Fruit fly (Drosophila melanogaster): Measurements from ENCODE around the gene CG17475.
A peak's percentile ranks its signal among the peaks of the same experiment; 100 is the strongest.

CG17475 gene

DNA sequence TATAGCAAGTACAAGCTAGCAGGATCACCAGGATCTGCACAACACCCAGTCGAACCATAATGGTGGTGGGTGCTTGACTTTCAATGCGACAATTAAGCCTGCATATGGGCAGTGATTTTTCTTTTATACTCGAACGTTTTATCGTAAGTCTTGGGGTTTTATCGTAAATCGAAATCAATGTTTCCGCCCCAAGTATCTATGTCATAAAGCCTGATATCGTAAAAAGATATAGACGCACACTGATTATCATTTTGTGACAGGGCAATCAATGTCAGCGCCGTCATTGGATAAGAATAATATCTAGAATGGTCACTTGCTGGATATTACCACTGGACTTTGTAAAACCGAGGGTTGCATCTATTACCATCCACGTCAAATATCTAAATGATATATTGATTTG, at the start of gene CG17475:
TSS of gene CG17475 (minus strand) at position 101 of the 400 bp plus-strand sequence.
- no peak for TF ChIP-seq dsf (GFP tag; optimal IDR thresholded peaks at IDR 0.05; ENCODE audit: borderline replicate concordance)
- TF ChIP-seq fru (GFP tag; optimal IDR thresholded peaks at IDR 0.05), result no peak
- TF ChIP-seq CG32264 (GFP tag; optimal IDR thresholded peaks at IDR 0.05), result no peak
- no peak for TF ChIP-seq woc (GFP tag; optimal IDR thresholded peaks at IDR 0.05)

DNA sequence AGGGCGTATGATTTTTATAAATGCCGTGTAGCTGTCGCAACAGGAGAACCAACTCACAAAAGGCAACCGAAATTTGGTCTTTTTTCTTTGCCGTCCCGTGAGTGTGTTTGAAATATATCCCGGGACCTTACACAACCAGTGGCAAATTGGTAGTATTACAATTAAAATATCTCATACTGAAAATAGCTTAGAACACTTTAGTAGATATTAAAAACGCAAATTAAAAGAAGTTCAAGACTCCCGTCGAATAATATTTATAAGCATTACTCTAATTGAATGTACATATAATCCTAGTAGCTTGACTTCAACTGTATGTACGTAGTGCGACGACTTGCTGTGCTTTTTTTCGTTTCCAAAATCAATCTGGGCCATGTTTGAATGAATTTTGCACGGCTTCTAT, 47.9 kb upstream of the CG17475 start:
- no peak for TF ChIP-seq Jra (GFP tag; optimal IDR thresholded peaks at IDR 0.05)
- no peak for TF ChIP-seq usp (GFP tag; optimal IDR thresholded peaks at IDR 0.05)
- no peak for TF ChIP-seq CG9705 (GFP tag; optimal IDR thresholded peaks at IDR 0.05)
- TF ChIP-seq tai (GFP tag; optimal IDR thresholded peaks at IDR 0.05), result no peak
- no peak for TF ChIP-seq rgr (GFP tag; optimal IDR thresholded peaks at IDR 0.05)
- TF ChIP-seq sage (GFP tag; optimal IDR thresholded peaks at IDR 0.05), result no peak
- no peak for TF ChIP-seq sv (GFP tag; optimal IDR thresholded peaks at IDR 0.05)
- no peak for TF ChIP-seq h (GFP tag; optimal IDR thresholded peaks at IDR 0.05)
- no peak for TF ChIP-seq Abd-B (GFP tag; optimal IDR thresholded peaks at IDR 0.05)
- TF ChIP-seq N (GFP tag; optimal IDR thresholded peaks at IDR 0.05), result no peak
- TF ChIP-seq HLH106 (tag; optimal IDR thresholded peaks at IDR 0.05), result no peak
- no peak for TF ChIP-seq lola (GFP tag; optimal IDR thresholded peaks at IDR 0.05)
- no peak for TF ChIP-seq Rel (GFP tag; optimal IDR thresholded peaks at IDR 0.05)
- no peak for TF ChIP-seq Rel (tag; optimal IDR thresholded peaks at IDR 0.05)
- no peak for TF ChIP-seq Hnf4 (GFP tag; optimal IDR thresholded peaks at IDR 0.05)
- no peak for TF ChIP-seq pan (optimal IDR thresholded peaks at IDR 0.05)
- TF ChIP-seq Hr83 (GFP tag; optimal IDR thresholded peaks at IDR 0.05; ENCODE audit: poor library complexity, severe bottlenecking), result no peak
- TF ChIP-seq dmrt93B (GFP tag; optimal IDR thresholded peaks at IDR 0.05), result no peak
- no peak for TF ChIP-seq Vsx2 (GFP tag; optimal IDR thresholded peaks at IDR 0.05; ENCODE audit: partially characterized antibody)

DNA sequence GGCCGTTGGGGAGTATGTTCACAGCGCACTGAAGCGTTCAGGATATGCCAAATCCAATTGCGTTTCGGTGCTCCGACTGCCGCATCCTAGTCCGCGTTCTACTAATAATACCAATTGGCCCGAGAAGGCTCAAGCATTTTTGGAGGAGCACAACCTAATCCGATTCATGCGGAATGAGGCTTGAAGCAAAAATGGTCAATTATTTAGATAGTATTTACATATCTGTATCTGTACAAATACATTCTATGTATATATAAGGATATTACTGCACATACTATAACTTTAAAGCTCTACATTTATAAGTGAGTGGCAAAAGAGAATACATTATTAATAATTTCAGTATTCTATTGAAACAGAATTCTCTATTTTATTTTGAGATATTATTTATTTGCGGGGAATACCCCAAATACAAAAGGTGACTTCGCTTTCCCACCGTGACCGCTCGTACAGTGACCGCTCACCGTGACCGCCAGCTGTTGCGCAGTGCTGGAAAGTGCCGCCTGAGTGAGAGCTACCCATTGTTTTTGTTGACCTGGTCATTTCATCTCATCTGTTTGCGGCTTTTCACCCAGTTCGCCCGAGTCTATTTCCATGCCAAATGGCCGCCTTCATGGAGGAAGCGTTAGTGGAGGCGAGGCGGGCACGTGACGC, 21.3 kb upstream of the CG17475 start, which contains the start of gene CG5292:
TSS of gene CG5292 (plus strand) at position 486 of the 651 bp plus-strand sequence.
- TF ChIP-seq CG9705 (GFP tag; optimal IDR thresholded peaks at IDR 0.05), result no peak
- peak; percentile 56 for TF ChIP-seq fru (GFP tag; optimal IDR thresholded peaks at IDR 0.05)
- TF ChIP-seq sage (GFP tag; optimal IDR thresholded peaks at IDR 0.05), result no peak
- TF ChIP-seq Sp1 (GFP tag; optimal IDR thresholded peaks at IDR 0.05), result peak; percentile 61
- TF ChIP-seq pan (optimal IDR thresholded peaks at IDR 0.05), result no peak
- peak; percentile 67 for TF ChIP-seq sv (GFP tag; optimal IDR thresholded peaks at IDR 0.05)
- TF ChIP-seq Mio (GFP tag; optimal IDR thresholded peaks at IDR 0.05), result no peak
- TF ChIP-seq foxo (GFP tag; optimal IDR thresholded peaks at IDR 0.05), result peak in 1 of 2 experiments; percentile 72
- no peak for TF ChIP-seq Dfd (GFP tag; optimal IDR thresholded peaks at IDR 0.05)
- TF ChIP-seq N (GFP tag; optimal IDR thresholded peaks at IDR 0.05), result no peak
- TF ChIP-seq Jra (GFP tag; optimal IDR thresholded peaks at IDR 0.05), result peak; percentile 26
- peak; percentile 34 for TF ChIP-seq psq (GFP tag; optimal IDR thresholded peaks at IDR 0.05)
- TF ChIP-seq rgr (GFP tag; optimal IDR thresholded peaks at IDR 0.05), result peak; percentile 79
- TF ChIP-seq ey (GFP tag; optimal IDR thresholded peaks at IDR 0.05), result peak; percentile 53
- TF ChIP-seq lola (GFP tag; optimal IDR thresholded peaks at IDR 0.05), result no peak
- TF ChIP-seq tai (GFP tag; optimal IDR thresholded peaks at IDR 0.05), result no peak
- no peak for TF ChIP-seq Rel (GFP tag; optimal IDR thresholded peaks at IDR 0.05)
- peak; percentile 96 for TF ChIP-seq Rel (tag; optimal IDR thresholded peaks at IDR 0.05)
- no peak for TF ChIP-seq jim (GFP tag; optimal IDR thresholded peaks at IDR 0.05)
- TF ChIP-seq dsf (GFP tag; optimal IDR thresholded peaks at IDR 0.05; ENCODE audit: borderline replicate concordance), result no peak
- no peak for TF ChIP-seq Dif (GFP tag; optimal IDR thresholded peaks at IDR 0.05; ENCODE audit: partially characterized antibody)
- TF ChIP-seq br (GFP tag; optimal IDR thresholded peaks at IDR 0.05), result peak; percentile 55
- peak; percentile 57 for TF ChIP-seq HLH106 (tag; optimal IDR thresholded peaks at IDR 0.05)
- TF ChIP-seq dmrt93B (GFP tag; optimal IDR thresholded peaks at IDR 0.05), result no peak
- TF ChIP-seq CrebA (GFP tag; optimal IDR thresholded peaks at IDR 0.05; ENCODE audit: borderline replicate concordance), result no peak
- TF ChIP-seq usp (GFP tag; optimal IDR thresholded peaks at IDR 0.05), result no peak
- no peak for TF ChIP-seq Vsx2 (GFP tag; optimal IDR thresholded peaks at IDR 0.05; ENCODE audit: partially characterized antibody)
- peak; percentile 54 for TF ChIP-seq OdsH (GFP tag; optimal IDR thresholded peaks at IDR 0.05)
- peak; percentile 50 for TF ChIP-seq woc (GFP tag; optimal IDR thresholded peaks at IDR 0.05)
- TF ChIP-seq Abd-B (GFP tag; optimal IDR thresholded peaks at IDR 0.05), result no peak
- no peak for TF ChIP-seq CG32264 (GFP tag; optimal IDR thresholded peaks at IDR 0.05)
- no peak for TF ChIP-seq Hr78 (GFP tag; optimal IDR thresholded peaks at IDR 0.05)
- no peak for TF ChIP-seq dl (GFP tag; optimal IDR thresholded peaks at IDR 0.05; ENCODE audit: insufficient read depth in 1 of 2, partially characterized antibody in 2 of 2)
- TF ChIP-seq h (GFP tag; optimal IDR thresholded peaks at IDR 0.05), result peak; percentile 72
- TF ChIP-seq Hr83 (GFP tag; optimal IDR thresholded peaks at IDR 0.05; ENCODE audit: poor library complexity, severe bottlenecking), result peak; percentile 76
- no peak for TF ChIP-seq GATAd (GFP tag; optimal IDR thresholded peaks at IDR 0.05)
- TF ChIP-seq Hnf4 (GFP tag; optimal IDR thresholded peaks at IDR 0.05), result no peak
- no peak for TF ChIP-seq brk (GFP tag; optimal IDR thresholded peaks at IDR 0.05)
- peak; percentile 34 for TF ChIP-seq Myc (optimal IDR thresholded peaks at IDR 0.05)
